Worm (Caenorhabditis elegans): ENCODE results near the gene F49E12.7.

- TF ChIP-seq fos-1 (tag; optimal IDR thresholded peaks at IDR 0.05), result peak; percentile 85
- no peak for TF ChIP-seq nhr-11 (tag; optimal IDR thresholded peaks at IDR 0.05)
- no peak for TF ChIP-seq sem-4 (tag; optimal IDR thresholded peaks at IDR 0.05)
- peak; percentile 90 for TF ChIP-seq crh-2 (tag; optimal IDR thresholded peaks at IDR 0.05)
Observed at ce11 chrII:8382880-8383279, 13.1 kb downstream of the F49E12.7 start.
